Worm (Caenorhabditis elegans) whole organism, L3 larva: ENCODE measurements around the gene col-169.

Experiments used
- ama-1 ChIP-seq: fragments of 150-350 bp; optimal IDR thresholded peaks from 2 replicates; lab custom pipeline; 2018
- elt-2 ChIP-seq: sonication (generic microtip); optimal IDR thresholded peaks from 2 replicates; lab custom pipeline; 2016; ENCODE audit warnings: missing genetic modification reagents, mild to moderate bottlenecking, missing genetic modification characterization, missing compliant biosample characterization
- hmg-11 ChIP-seq: sonication (generic microtip); optimal IDR thresholded peaks from 2 replicates; lab custom pipeline; 2016; ENCODE audit warnings: missing genetic modification characterization, missing compliant biosample characterization
- jun-1 ChIP-seq: fragments of 150-350 bp; optimal IDR thresholded peaks from 2 replicates; lab custom pipeline; 2014; ENCODE audit warnings: missing biosample characterization, missing genetic modification reagents, missing genetic modification characterization
- nhr-11 ChIP-seq: fragments of 150-350 bp; optimal IDR thresholded peaks from 2 replicates; lab custom pipeline; 2014; ENCODE audit warnings: missing biosample characterization, missing genetic modification characterization
- nhr-237 ChIP-seq: fragments of 150-350 bp; optimal IDR thresholded peaks from 2 replicates; lab custom pipeline; 2014; ENCODE audit warnings: missing biosample characterization, missing genetic modification characterization
- unc-62 ChIP-seq: fragments of 150-350 bp; sonication (generic microtip); optimal IDR thresholded peaks from 4 replicates; lab custom pipeline; 2014; ENCODE audit warnings: missing biosample characterization, missing genetic modification reagents, missing genetic modification characterization

ce11 chrX:6360077-6360476, 31.1 kb downstream of the col-169 start:
- no peak for TF ChIP-seq jun-1 (tag; lab: Kevin White, UChicago)
- TF ChIP-seq nhr-237 (tag; lab: Kevin White, UChicago), result no peak
- no peak for TF ChIP-seq elt-2 (tag; lab: Kevin White, UChicago)
- TF ChIP-seq ama-1, result no peak
- TF ChIP-seq hmg-11 (tag; lab: Kevin White, UChicago), result no peak
- TF ChIP-seq unc-62, result no peak
- no peak for TF ChIP-seq nhr-11
